Worm (Caenorhabditis elegans) whole organism, L3 larva: ENCODE results near the gene F43G6.17.

Experiments used
- ceh-28 ChIP-seq: fragments of 150-350 bp; optimal IDR thresholded peaks from 2 replicates; lab custom pipeline; 2014; ENCODE audit warnings: missing biosample characterization, missing genetic modification reagents, missing genetic modification characterization
- nhr-77 ChIP-seq: fragments of 150-350 bp; optimal IDR thresholded peaks from 2 replicates; lab custom pipeline; 2014; ENCODE audit warnings: missing biosample characterization, missing genetic modification characterization

DNA sequence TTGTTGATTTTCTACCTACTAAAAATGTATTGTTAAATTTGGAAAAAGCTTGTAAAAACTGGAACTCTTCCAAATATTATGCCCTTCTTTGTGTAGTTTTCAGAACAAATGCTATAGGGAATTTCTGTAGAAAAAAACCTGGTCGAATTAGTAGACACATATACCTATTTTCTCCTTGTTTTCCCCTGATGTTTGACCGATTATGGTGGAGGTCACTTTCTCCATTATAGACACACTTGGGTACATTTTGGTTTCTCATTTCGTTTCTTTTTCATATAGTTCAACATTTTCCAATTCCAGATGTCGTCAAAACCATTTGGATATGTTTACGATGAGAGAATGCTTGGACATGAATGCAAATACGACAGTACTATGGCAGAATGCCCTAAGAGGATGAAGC is 3.8 kb upstream of the F43G6.17 start, which contains the start of gene hda-5:
- TF ChIP-seq nhr-77 (tag; lab: Kevin White, UChicago): no peak
- no peak for TF ChIP-seq ceh-28 (tag; lab: Kevin White, UChicago)
